Fruit fly (Drosophila melanogaster): ENCODE data around the gene CG42374.

CG42374 gene

dm6 chr3L:19263480-19264140 is at the start of gene CG42374, which contains the start of gene Mettl5 (continued):
- peak; percentile 92 for TF ChIP-seq nerfin-1 (tag; optimal IDR thresholded peaks at IDR 0.05)
- peak; percentile 3 for TF ChIP-seq CG5180 (GFP tag; optimal IDR thresholded peaks at IDR 0.05)
- no peak for TF ChIP-seq Atf-2 (GFP tag; optimal IDR thresholded peaks at IDR 0.05)
- TF ChIP-seq Sry-δ (GFP tag; optimal IDR thresholded peaks at IDR 0.05): no peak
- peak; percentile 2 for TF ChIP-seq CG17385 (GFP tag; optimal IDR thresholded peaks at IDR 0.05)
- TF ChIP-seq Asciz (GFP tag; optimal IDR thresholded peaks at IDR 0.05): peak; percentile 39
- no peak for TF ChIP-seq NK7.1 (GFP tag; optimal IDR thresholded peaks at IDR 0.05)
- no peak for TF ChIP-seq tll (GFP tag; optimal IDR thresholded peaks at IDR 0.05)
- TF ChIP-seq otp (GFP tag; IDR thresholded peaks at IDR 0.05): no peak
- no peak for TF ChIP-seq lov (optimal IDR thresholded peaks at IDR 0.05)
- TF ChIP-seq lov (GFP tag; IDR thresholded peaks at IDR 0.05): no peak
- TF ChIP-seq fd3F (GFP tag; optimal IDR thresholded peaks at IDR 0.05): no peak
- peak; percentile 61 for TF ChIP-seq sens (GFP tag)
- TF ChIP-seq CG5953 (GFP tag; IDR thresholded peaks at IDR 0.05): 0 out of 2 replicates have a peak, but pooled peaks have one; percentile 1
- TF ChIP-seq onecut (GFP tag; IDR thresholded peaks at IDR 0.05): 0 out of 2 replicates have a peak, but pooled peaks have one; percentile 4
- TF ChIP-seq CG33557 (GFP tag; optimal IDR thresholded peaks at IDR 0.05): no peak
- peak; percentile 61 for TF ChIP-seq Atf6 (GFP tag; IDR thresholded peaks at IDR 0.05)
- peak; percentile 63 for TF ChIP-seq Xrp1 (GFP tag; IDR thresholded peaks at IDR 0.05)
- peak; percentile 49 for TF ChIP-seq HHEX (GFP tag; optimal IDR thresholded peaks at IDR 0.05)
- TF ChIP-seq CG18476 (GFP tag; optimal IDR thresholded peaks at IDR 0.05): peak; percentile 17
- peak; percentile 25; the same call in 1 of the 2 replicates for TF ChIP-seq E2f1 (GFP tag; IDR thresholded peaks at IDR 0.05)
- peak; percentile 2 for TF ChIP-seq CrebB (tag; optimal IDR thresholded peaks at IDR 0.05)
- peak; percentile 31 for TF ChIP-seq CG6254 (GFP tag; optimal IDR thresholded peaks at IDR 0.05)
- TF ChIP-seq CG2712 (tag; optimal IDR thresholded peaks at IDR 0.05): peak; percentile 56
- no peak for TF ChIP-seq bowl (GFP tag; IDR thresholded peaks at IDR 0.05)
- TF ChIP-seq CG7839 (tag; optimal IDR thresholded peaks at IDR 0.05): peak; percentile 61
- peak; percentile 38 for TF ChIP-seq scrt (GFP tag; optimal IDR thresholded peaks at IDR 0.05)
- peak; percentile 70 for TF ChIP-seq CG3281 (GFP tag; optimal IDR thresholded peaks at IDR 0.05)
- peak; percentile 13 for TF ChIP-seq CG7987 (GFP tag; optimal IDR thresholded peaks at IDR 0.05)
- TF ChIP-seq CG2678 (tag; optimal IDR thresholded peaks at IDR 0.05): peak; percentile 52
- TF ChIP-seq CG8089 (GFP tag; optimal IDR thresholded peaks at IDR 0.05): no peak
- no peak for TF ChIP-seq CG11560 (tag; IDR thresholded peaks at IDR 0.05)
- peak; percentile 37 for TF ChIP-seq lmd (GFP tag; IDR thresholded peaks at IDR 0.05)
- no peak for TF ChIP-seq amos (GFP tag; IDR thresholded peaks at IDR 0.05; ENCODE audit: partially characterized antibody)
- peak; percentile 38 for TF ChIP-seq CG8388 (GFP tag; optimal IDR thresholded peaks at IDR 0.05)

- TF ChIP-seq abd-A (tag; optimal IDR thresholded peaks at IDR 0.05): peak; percentile 88
- 0 out of 4 replicates have a peak, but pooled peaks have one; percentile 32 for TF ChIP-seq chinmo (GFP tag; IDR thresholded peaks at IDR 0.05; ENCODE audit: partially characterized antibody)
- TF ChIP-seq CG11247 (GFP tag; IDR thresholded peaks at IDR 0.05): no peak
- no peak for TF ChIP-seq CG8290 (GFP tag; optimal IDR thresholded peaks at IDR 0.05)
- TF ChIP-seq CG8290 (tag; optimal IDR thresholded peaks at IDR 0.05): peak in 1 of 2 experiments; percentile 10
- no peak for TF ChIP-seq sens (GFP tag)
- peak; percentile 26; the same call in 1 of the 2 replicates for TF ChIP-seq CG9932 (GFP tag; IDR thresholded peaks at IDR 0.05)
- peak; percentile 57 for TF ChIP-seq Med (GFP tag)
- TF ChIP-seq seq (GFP tag; IDR thresholded peaks at IDR 0.05): no peak
- no peak for TF ChIP-seq CG5180 (GFP tag; optimal IDR thresholded peaks at IDR 0.05)
- no peak for TF ChIP-seq chn (GFP tag; optimal IDR thresholded peaks at IDR 0.05)
These were observed 49.3 kb upstream of the CG42374 start for dm6 chr3L:19214223-19214622.
